Fruit fly (Drosophila melanogaster) whole organism, embryonic: Measurements from ENCODE around the gene RhoBTB.
A peak's percentile ranks its signal among the peaks of the same experiment; 100 is the strongest.

Experiments used
- Atf6 ChIP-seq: fragments of 200-800 bp; sonication (Bioruptor generic); IDR thresholded peaks from 2 replicates; pipeline ENCODE4 v1.3.6; 2022; ENCODE audit warnings: missing biosample characterization, missing genetic modification characterization
- B-H2 ChIP-seq: fragments of 200-800 bp; sonication (Bioruptor generic); optimal IDR thresholded peaks from 2 replicates; lab custom pipeline; 2018; ENCODE audit warnings: missing biosample characterization, mild to moderate bottlenecking, missing genetic modification characterization
- CG10321 ChIP-seq: fragments of 200-800 bp; sonication (Bioruptor generic); IDR thresholded peaks from 2 replicates; pipeline ENCODE4 v1.3.6; 2022; ENCODE audit warnings: missing biosample characterization, missing genetic modification characterization
- CG10462 ChIP-seq: fragments of 200-800 bp; sonication (Bioruptor generic); optimal IDR thresholded peaks from 2 replicates; lab custom pipeline; 2016; ENCODE audit warnings: missing biosample characterization, missing genetic modification characterization
- CG11504 ChIP-seq: fragments of 200-800 bp; sonication (Bioruptor generic); optimal IDR thresholded peaks from 3 replicates; lab custom pipeline; 2019; ENCODE audit warnings: missing biosample characterization, mild to moderate bottlenecking, missing genetic modification characterization, moderate library complexity
- CG11723 ChIP-seq: fragments of 200-800 bp; sonication (Bioruptor generic); optimal IDR thresholded peaks from 2 replicates; lab custom pipeline; 2017; ENCODE audit warnings: missing biosample characterization, mild to moderate bottlenecking, missing genetic modification characterization
- CG13624 ChIP-seq: fragments of 200-800 bp; sonication (Bioruptor generic); optimal IDR thresholded peaks from 2 replicates; lab custom pipeline; 2016; ENCODE audit warnings: missing biosample characterization, missing genetic modification characterization
- CG14014 ChIP-seq: fragments of 200-800 bp; sonication (Bioruptor generic); IDR thresholded peaks from 2 replicates; pipeline ENCODE4 v1.3.6; 2022; ENCODE audit warnings: missing biosample characterization, missing genetic modification characterization
- CG14860 ChIP-seq: fragments of 200-800 bp; sonication (Bioruptor generic); IDR thresholded peaks from 3 replicates; pipeline ENCODE4 v1.3.6; 2022; ENCODE audit warnings: missing biosample characterization, missing genetic modification characterization; ENCODE audit not compliant: partially characterized antibody
- CG15269 ChIP-seq: fragments of 200-800 bp; sonication (Bioruptor generic); optimal IDR thresholded peaks from 2 replicates; lab custom pipeline; 2018; ENCODE audit warnings: missing biosample characterization, mild to moderate bottlenecking, missing genetic modification characterization, moderate library complexity
- CG18599 ChIP-seq: fragments of 200-800 bp; sonication (Bioruptor generic); optimal IDR thresholded peaks from 3 replicates; lab custom pipeline; 2017; ENCODE audit warnings: missing biosample characterization, missing genetic modification characterization, mild to moderate bottlenecking, moderate library complexity, missing genetic modification reagents
- CG34422 ChIP-seq: fragments of 200-800 bp; sonication (Bioruptor generic); IDR thresholded peaks from 3 replicates; pipeline ENCODE4 v1.3.6; 2022; ENCODE audit warnings: missing biosample characterization, missing genetic modification characterization
- CG4424 ChIP-seq: fragments of 200-800 bp; sonication (Bioruptor generic); optimal IDR thresholded peaks from 3 replicates; lab custom pipeline; 2016; ENCODE audit warnings: missing biosample characterization, missing genetic modification characterization
- CG4854 ChIP-seq: fragments of 200-800 bp; sonication (Bioruptor generic); optimal IDR thresholded peaks from 2 replicates; lab custom pipeline; 2016; ENCODE audit warnings: missing biosample characterization, missing genetic modification characterization, inconsistent platforms
- CG6791 ChIP-seq: fragments of 200-800 bp; sonication (Bioruptor generic); IDR thresholded peaks from 3 replicates; pipeline ENCODE4 v1.3.6; 2022; ENCODE audit warnings: missing biosample characterization, missing genetic modification characterization; ENCODE audit not compliant: partially characterized antibody
- CG7271 ChIP-seq: fragments of 200-800 bp; sonication (Bioruptor generic); optimal IDR thresholded peaks from 2 replicates; lab custom pipeline; 2018; ENCODE audit warnings: missing biosample characterization, mild to moderate bottlenecking, missing genetic modification characterization, moderate library complexity
- CG9876 ChIP-seq: fragments of 200-800 bp; sonication (Bioruptor generic); optimal IDR thresholded peaks from 2 replicates; lab custom pipeline; 2016; ENCODE audit warnings: missing biosample characterization, missing genetic modification characterization
- CHES-1-like ChIP-seq: fragments of 200-800 bp; sonication (Bioruptor generic); optimal IDR thresholded peaks from 2 replicates; lab custom pipeline; 2016; ENCODE audit warnings: missing biosample characterization, missing genetic modification characterization
- CTCF ChIP-seq: fragments of 200-800 bp; sonication (Bioruptor generic); optimal IDR thresholded peaks from 2 replicates; lab custom pipeline; 2017; ENCODE audit warnings: missing biosample characterization, mild to moderate bottlenecking, missing genetic modification characterization, moderate library complexity
- Deaf1 ChIP-seq: fragments of 200-800 bp; optimal IDR thresholded peaks from 3 replicates; lab custom pipeline; 2019; ENCODE audit warnings: missing biosample characterization, mild to moderate bottlenecking, missing genetic modification characterization, moderate library complexity
- Doc3 ChIP-seq: fragments of 200-800 bp; sonication (Bioruptor generic); IDR thresholded peaks from 3 replicates; pipeline ENCODE4 v1.3.6; 2022; ENCODE audit warnings: missing biosample characterization, missing genetic modification characterization; ENCODE audit not compliant: partially characterized antibody
- Drgx ChIP-seq: fragments of 200-800 bp; sonication (Bioruptor generic); IDR thresholded peaks from 2 replicates; pipeline ENCODE4 v1.3.6; 2022; ENCODE audit warnings: missing biosample characterization, missing genetic modification characterization
- E2f1 ChIP-seq: fragments of 200-800 bp; sonication (Bioruptor generic); IDR thresholded peaks from 2 replicates; pipeline ENCODE4 v1.3.6; 2022; ENCODE audit warnings: missing biosample characterization, missing genetic modification characterization
- Ets97D ChIP-seq: fragments of 200-800 bp; sonication (Bioruptor generic); optimal IDR thresholded peaks from 3 replicates; lab custom pipeline; 2016; ENCODE audit warnings: missing biosample characterization, missing genetic modification characterization
- GATAe ChIP-seq: fragments of 200-800 bp; sonication (Bioruptor generic); conservative IDR thresholded peaks from 2 replicates; pipeline ENCODE4 v1.3.6; 2022; ENCODE audit warnings: missing biosample characterization, missing genetic modification characterization
- HLH3B ChIP-seq: fragments of 200-800 bp; sonication (Bioruptor generic); IDR thresholded peaks from 2 replicates; pipeline ENCODE4 v1.3.6; 2022; ENCODE audit warnings: missing biosample characterization, missing genetic modification characterization
- Hey ChIP-seq: fragments of 200-800 bp; sonication (Bioruptor generic); optimal IDR thresholded peaks from 3 replicates; lab custom pipeline; 2018; ENCODE audit warnings: missing biosample characterization, mild to moderate bottlenecking, missing genetic modification characterization
- HmgZ ChIP-seq: fragments of 200-800 bp; sonication (Bioruptor generic); optimal IDR thresholded peaks from 2 replicates; lab custom pipeline; 2018; ENCODE audit warnings: missing biosample characterization, mild to moderate bottlenecking, missing genetic modification characterization
- Hmr ChIP-seq: fragments of 200-800 bp; sonication (Bioruptor generic); optimal IDR thresholded peaks from 3 replicates; lab custom pipeline; 2017; ENCODE audit warnings: mild to moderate bottlenecking, missing biosample characterization, missing genetic modification reagents, missing genetic modification characterization
- Hr39 ChIP-seq: fragments of >200 bp; optimal IDR thresholded peaks from 2 replicates; lab custom pipeline; 2017
- Lim3 ChIP-seq: fragments of 200-800 bp; sonication (Bioruptor generic); IDR thresholded peaks from 2 replicates; pipeline ENCODE4 v1.3.6; 2022; ENCODE audit warnings: missing biosample characterization, missing genetic modification characterization
- Max ChIP-seq: fragments of 200-800 bp; sonication (Bioruptor generic); optimal IDR thresholded peaks from 2 replicates; lab custom pipeline; 2016; ENCODE audit warnings: missing biosample characterization, mild to moderate bottlenecking, missing genetic modification characterization
- Meics ChIP-seq: fragments of 200-800 bp; sonication (Bioruptor generic); optimal IDR thresholded peaks from 2 replicates; lab custom pipeline; 2017; ENCODE audit warnings: missing biosample characterization, mild to moderate bottlenecking, missing genetic modification characterization
- Stat92E ChIP-seq, 3 experiments: fragments of >200 bp in 2 of 3; fragments of 200-800 bp in 1 of 3; sonication (Bioruptor generic) in 1 of 3; optimal IDR thresholded peaks; 2 replicates each; lab custom pipeline; 2017 to 2019; ENCODE audit warnings: missing biosample characterization in 3 of 3, missing genetic modification characterization in 3 of 3, mild to moderate bottlenecking in 1 of 3, moderate library complexity in 1 of 3
- ase ChIP-seq: fragments of 200-800 bp; sonication (Bioruptor generic); IDR thresholded peaks from 3 replicates; pipeline ENCODE4 v1.3.6; 2022; ENCODE audit warnings: missing biosample characterization, missing genetic modification characterization
- chinmo ChIP-seq: fragments of 200-800 bp; sonication (Bioruptor generic); IDR thresholded peaks from 4 replicates; pipeline ENCODE4 v1.3.6; 2022; ENCODE audit warnings: missing biosample characterization, missing genetic modification characterization; ENCODE audit not compliant: partially characterized antibody
- dysf ChIP-seq: fragments of 200-800 bp; sonication (Bioruptor generic); IDR thresholded peaks from 3 replicates; pipeline ENCODE4 v1.3.6; 2022; ENCODE audit warnings: missing biosample characterization, missing genetic modification characterization
- gro ChIP-seq: fragments of 200-800 bp; sonication (Bioruptor generic); optimal IDR thresholded peaks from 2 replicates; lab custom pipeline; 2016; ENCODE audit warnings: missing biosample characterization, missing genetic modification characterization
- hkb ChIP-seq, 2 experiments: fragments of 200-800 bp in 1 of 2; fragments of >200 bp in 1 of 2; sonication (Bioruptor generic) in 1 of 2; IDR thresholded peaks in 1 of 2; optimal IDR thresholded peaks in 1 of 2; 2 replicates each; pipeline versions ENCODE4 v1.3.6 to Lab custom; 2017 to 2022; ENCODE audit warnings: missing biosample characterization in 1 of 2, missing genetic modification characterization in 1 of 2
- lov ChIP-seq, 2 experiments: fragments of 200-800 bp in 1 of 2; fragments of >200 bp in 1 of 2; sonication (Bioruptor generic) in 1 of 2; IDR thresholded peaks in 1 of 2; optimal IDR thresholded peaks in 1 of 2; 2 replicates in 1 of 2; 3 replicates in 1 of 2; pipeline versions ENCODE4 v1.3.6 to Lab custom; 2017 to 2022; ENCODE audit warnings: missing biosample characterization in 1 of 2, missing genetic modification characterization in 1 of 2
- mam ChIP-seq: fragments of 200-800 bp; sonication (Bioruptor generic); optimal IDR thresholded peaks from 3 replicates; lab custom pipeline; 2016; ENCODE audit warnings: missing biosample characterization, missing genetic modification characterization
- mld ChIP-seq: fragments of 200-800 bp; sonication (Bioruptor generic); IDR thresholded peaks from 3 replicates; pipeline ENCODE4 v1.3.6; 2022; ENCODE audit warnings: missing biosample characterization, missing genetic modification characterization; ENCODE audit not compliant: partially characterized antibody
- nmo ChIP-seq: fragments of 200-800 bp; sonication (Bioruptor generic); optimal IDR thresholded peaks from 2 replicates; lab custom pipeline; 2018; ENCODE audit warnings: missing biosample characterization, mild to moderate bottlenecking, missing genetic modification characterization, moderate library complexity
- pfk ChIP-seq: fragments of 200-800 bp; sonication (Bioruptor generic); optimal IDR thresholded peaks from 2 replicates; lab custom pipeline; 2018; ENCODE audit warnings: missing biosample characterization, mild to moderate bottlenecking, missing genetic modification characterization, moderate library complexity
- pros ChIP-seq: fragments of 200-800 bp; sonication (Bioruptor generic); optimal IDR thresholded peaks from 3 replicates; lab custom pipeline; 2019; ENCODE audit warnings: missing biosample characterization, mild to moderate bottlenecking, missing genetic modification characterization, moderate library complexity
- row ChIP-seq: fragments of 200-800 bp; sonication (Bioruptor generic); IDR thresholded peaks from 3 replicates; pipeline ENCODE4 v1.3.6; 2022; ENCODE audit warnings: missing biosample characterization, missing genetic modification characterization
- slp2 ChIP-seq: fragments of 200-800 bp; sonication (Bioruptor generic); optimal IDR thresholded peaks from 2 replicates; lab custom pipeline; 2016; ENCODE audit warnings: missing biosample characterization, missing genetic modification characterization
- tx ChIP-seq: fragments of 200-800 bp; sonication (Bioruptor generic); optimal IDR thresholded peaks from 2 replicates; lab custom pipeline; 2016; ENCODE audit warnings: missing biosample characterization, missing genetic modification characterization
- z ChIP-seq: fragments of 200-800 bp; sonication (Bioruptor generic); IDR thresholded peaks from 3 replicates; pipeline ENCODE4 v1.3.6; 2022; ENCODE audit warnings: missing biosample characterization, missing genetic modification characterization
- zen2 ChIP-seq: fragments of 200-800 bp; sonication (Bioruptor generic); IDR thresholded peaks from 3 replicates; pipeline ENCODE4 v1.3.6; 2022; ENCODE audit warnings: missing biosample characterization, missing genetic modification characterization; ENCODE audit not compliant: partially characterized antibody

RhoBTB gene

DNA sequence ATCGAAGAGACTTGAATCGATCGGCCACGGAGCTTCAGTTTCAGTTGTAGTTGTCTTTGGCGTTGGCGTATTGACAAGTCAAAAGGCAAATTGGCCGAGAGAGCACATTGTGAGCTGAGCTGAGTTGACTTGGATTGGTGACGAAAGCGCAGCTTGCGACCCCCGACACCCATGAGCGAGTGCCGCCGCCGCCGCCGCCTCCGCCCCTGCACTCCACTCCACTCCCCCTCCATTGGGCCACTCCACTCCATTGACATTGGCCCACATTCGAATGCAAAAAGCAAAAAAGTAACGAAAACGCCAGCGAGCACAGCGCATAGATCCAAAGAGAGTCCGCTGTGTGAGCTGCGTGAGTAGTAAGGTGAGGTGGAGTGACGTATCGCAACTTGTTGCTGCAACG, 21.7 kb downstream of the RhoBTB start (continued):
- TF ChIP-seq CG6791 (GFP tag; lab: Robert Waterston, UW): no peak
- no peak for TF ChIP-seq Max (GFP tag; lab: Kevin White, UChicago)
- TF ChIP-seq GATAe: no peak
- peak; percentile 1 for TF ChIP-seq CG15269
- no peak for TF ChIP-seq CG18599 (GFP tag; lab: Kevin White, UChicago)
- TF ChIP-seq CG4854 (GFP tag; lab: Kevin White, UChicago): no peak
- no peak for TF ChIP-seq CG10321 (GFP tag; lab: Robert Waterston, UW)
- TF ChIP-seq row (GFP tag; lab: Robert Waterston, UW): no peak
- no peak for TF ChIP-seq CG11723 (GFP tag; lab: Kevin White, UChicago)
- 0 out of 3 replicates have a peak, but pooled peaks have one; percentile 4 for TF ChIP-seq ase (GFP tag; lab: Robert Waterston, UW)
- TF ChIP-seq pros (GFP tag; lab: Kevin White, UChicago): peak; percentile 17
- 0 out of 2 replicates have a peak, but pooled peaks have one; percentile 6 for TF ChIP-seq HLH3B (GFP tag; lab: Robert Waterston, UW)
- no peak for TF ChIP-seq CG9876 (GFP tag; lab: Kevin White, UChicago)
- TF ChIP-seq Stat92E (GFP tag; optimal IDR thresholded peaks at IDR 0.05; lab: Kevin White, UChicago): no peak
- no peak for TF ChIP-seq mld (GFP tag; lab: Robert Waterston, UW)
- TF ChIP-seq Hmr: no peak
- no peak for TF ChIP-seq Hey (tag; lab: Kevin White, UChicago)
- TF ChIP-seq tx: no peak
- no peak for TF ChIP-seq B-H2 (GFP tag; lab: Kevin White, UChicago)
- TF ChIP-seq CHES-1-like: no peak
- no peak for TF ChIP-seq CG4424 (GFP tag; lab: Kevin White, UChicago)
- no peak for TF ChIP-seq Doc3 (GFP tag; lab: Robert Waterston, UW)
- no peak for TF ChIP-seq Deaf1 (tag; lab: Kevin White, UChicago)
- peak; percentile 54 for TF ChIP-seq Meics
- peak; percentile 20; the same call in 1 of the 2 replicates for TF ChIP-seq E2f1 (GFP tag; lab: Robert Waterston, UW)
- no peak for TF ChIP-seq dysf
- no peak for TF ChIP-seq lov (optimal IDR thresholded peaks at IDR 0.05; lab: Kevin White, UChicago)
- no peak for TF ChIP-seq lov (GFP tag; IDR thresholded peaks at IDR 0.05; lab: Robert Waterston, UW)
- TF ChIP-seq mam (GFP tag; lab: Kevin White, UChicago): no peak
- no peak for TF ChIP-seq Lim3 (GFP tag; lab: Robert Waterston, UW)
- no peak for TF ChIP-seq slp2 (GFP tag; lab: Kevin White, UChicago)
- no peak for TF ChIP-seq HmgZ (tag; lab: Kevin White, UChicago)
- no peak for TF ChIP-seq CG14014 (GFP tag; lab: Robert Waterston, UW)
- no peak for TF ChIP-seq hkb (optimal IDR thresholded peaks at IDR 0.05; lab: Kevin White, UChicago)
- 0 out of 2 replicates have a peak, but pooled peaks have one; percentile 18 for TF ChIP-seq hkb (GFP tag; IDR thresholded peaks at IDR 0.05; lab: Robert Waterston, UW)
- no peak for TF ChIP-seq CG11504 (tag; lab: Kevin White, UChicago)
- no peak for TF ChIP-seq nmo (GFP tag; lab: Kevin White, UChicago)
- no peak for TF ChIP-seq CG13624 (GFP tag; lab: Kevin White, UChicago)
- no peak for TF ChIP-seq Ets97D
- no peak for TF ChIP-seq CTCF
- TF ChIP-seq zen2 (GFP tag; lab: Robert Waterston, UW): peak; percentile 50; the same call in 1 of the 3 replicates
- TF ChIP-seq Hr39 (lab: Kevin White, UChicago): no peak
- peak; percentile 94; the same call in 2 of the 4 replicates for TF ChIP-seq chinmo
- 0 out of 3 replicates have a peak, but pooled peaks have one; percentile 26 for TF ChIP-seq CG34422 (GFP tag; lab: Robert Waterston, UW)
- no peak for TF ChIP-seq CG7271 (tag; lab: Kevin White, UChicago)
- TF ChIP-seq CG10462 (GFP tag; lab: Kevin White, UChicago): no peak
- no peak for TF ChIP-seq Drgx (GFP tag; lab: Robert Waterston, UW)
- no peak for TF ChIP-seq gro
- no peak for TF ChIP-seq Atf6 (GFP tag; lab: Robert Waterston, UW)
- no peak for TF ChIP-seq pfk (GFP tag; lab: Kevin White, UChicago)
- TF ChIP-seq CG14860: no peak
- peak; percentile 54; the same call in 1 of the 3 replicates for TF ChIP-seq z (GFP tag; lab: Robert Waterston, UW)
